Worm (Caenorhabditis elegans) whole organism, L1 larva: ENCODE data around the gene egl-13.

Experiments used
- aha-1 ChIP-seq: fragments of 150-350 bp; optimal IDR thresholded peaks from 2 replicates; lab custom pipeline; 2014; ENCODE audit warnings: missing biosample characterization, missing genetic modification characterization
- alr-1 ChIP-seq: fragments of 200-800 bp; sonication (Bioruptor generic); optimal IDR thresholded peaks from 2 replicates; lab custom pipeline; 2018; ENCODE audit warnings: borderline replicate concordance, mild to moderate bottlenecking, missing genetic modification characterization, missing compliant biosample characterization
- ama-1 ChIP-seq: fragments of 150-350 bp; optimal IDR thresholded peaks from 2 replicates; lab custom pipeline; 2014
- blmp-1 ChIP-seq: fragments of 150-350 bp; optimal IDR thresholded peaks from 2 replicates; lab custom pipeline; 2014; ENCODE audit warnings: missing biosample characterization, missing genetic modification characterization
- ceh-63 ChIP-seq: fragments of 200-800 bp; sonication (Bioruptor generic); optimal IDR thresholded peaks from 2 replicates; lab custom pipeline; 2018; ENCODE audit warnings: mild to moderate bottlenecking, missing genetic modification characterization, missing compliant biosample characterization
- ceh-82 ChIP-seq, 3 experiments: fragments of 150-350 bp in 1 of 3; sonication (generic microtip) in 2 of 3; optimal IDR thresholded peaks; 2 replicates each; lab custom pipeline; 2014 to 2017; ENCODE audit warnings: missing biosample characterization in 3 of 3, missing genetic modification characterization in 3 of 3
- ceh-88 ChIP-seq: fragments of 200-800 bp; sonication (Bioruptor generic); IDR thresholded peaks from 2 replicates; pipeline ENCODE4 v1.3.6; 2022; ENCODE audit warnings: missing genetic modification characterization, missing compliant biosample characterization
- ces-1 ChIP-seq: fragments of 150-350 bp; optimal IDR thresholded peaks from 2 replicates; lab custom pipeline; 2014; ENCODE audit warnings: missing biosample characterization, missing genetic modification reagents, missing genetic modification characterization
- dpl-1 ChIP-seq, 3 experiments: fragments of 150-350 bp in 2 of 3; sonication (generic microtip) in 1 of 3; optimal IDR thresholded peaks; 2 replicates each; lab custom pipeline; 2014 to 2017; ENCODE audit warnings: missing biosample characterization in 3 of 3, missing genetic modification characterization in 3 of 3, missing genetic modification reagents in 3 of 3
- efl-1 ChIP-seq, 4 experiments: fragments of 150-350 bp; optimal IDR thresholded peaks in 3 of 4; peaks in 1 of 4; 1 replicate in 1 of 4; 2 replicates in 3 of 4; lab custom pipeline; 2014; ENCODE audit warnings: missing biosample characterization in 2 of 4, missing genetic modification characterization in 2 of 4, missing genetic modification reagents in 2 of 4
- efl-3 ChIP-seq: fragments of 200-800 bp; sonication (Bioruptor generic); optimal IDR thresholded peaks from 2 replicates; lab custom pipeline; 2018; ENCODE audit warnings: mild to moderate bottlenecking, missing genetic modification characterization, missing compliant biosample characterization
- egl-13 ChIP-seq: sonication (generic microtip); optimal IDR thresholded peaks from 2 replicates; lab custom pipeline; 2016; ENCODE audit warnings: missing genotype, missing genetic modification reagents, missing genetic modification characterization, missing compliant biosample characterization
- elt-2 ChIP-seq: sonication (generic microtip); optimal IDR thresholded peaks from 2 replicates; lab custom pipeline; 2016; ENCODE audit warnings: missing genetic modification characterization, mild to moderate bottlenecking, inconsistent platforms, missing compliant biosample characterization, missing genetic modification reagents
- elt-3 ChIP-seq, 6 experiments: fragments of 150-350 bp in 1 of 6; sonication (generic microtip); optimal IDR thresholded peaks; 2 replicates each; lab custom pipeline; 2017 to 2018; ENCODE audit warnings: missing biosample characterization in 6 of 6, missing genetic modification characterization in 6 of 6, inconsistent platforms in 1 of 6
- fkh-10 ChIP-seq: sonication (generic microtip); optimal IDR thresholded peaks from 2 replicates; lab custom pipeline; 2017; ENCODE audit warnings: missing biosample characterization, missing genetic modification reagents, missing genetic modification characterization
- fkh-4 ChIP-seq: sonication (generic microtip); optimal IDR thresholded peaks from 2 replicates; lab custom pipeline; 2016; ENCODE audit warnings: missing compliant biosample characterization, missing genetic modification characterization, borderline replicate concordance
- fkh-8 ChIP-seq: sonication (generic microtip); optimal IDR thresholded peaks from 2 replicates; lab custom pipeline; 2016; ENCODE audit warnings: mild to moderate bottlenecking, missing genetic modification characterization, missing compliant biosample characterization
- hlh-17 ChIP-seq: fragments of 200-800 bp; sonication (Bioruptor generic); optimal IDR thresholded peaks from 2 replicates; lab custom pipeline; 2018; ENCODE audit warnings: missing genetic modification characterization, mild to moderate bottlenecking, missing compliant biosample characterization, moderate library complexity, borderline replicate concordance
- hpl-2 ChIP-seq: fragments of 150-350 bp; optimal IDR thresholded peaks from 2 replicates; lab custom pipeline; 2014; ENCODE audit warnings: missing biosample characterization, missing genetic modification reagents, missing genetic modification characterization
- irx-1 ChIP-seq: sonication (generic microtip); optimal IDR thresholded peaks from 2 replicates; lab custom pipeline; 2016; ENCODE audit warnings: missing genetic modification characterization, missing compliant biosample characterization
- jun-1 ChIP-seq: fragments of 150-350 bp; optimal IDR thresholded peaks from 2 replicates; lab custom pipeline; 2014; ENCODE audit warnings: missing biosample characterization, missing genetic modification reagents, missing genetic modification characterization
- lin-35 ChIP-seq, 2 experiments: fragments of 150-350 bp; optimal IDR thresholded peaks; 2 replicates each; lab custom pipeline; 2014; ENCODE audit warnings: missing biosample characterization in 2 of 2, missing genetic modification characterization in 2 of 2, missing genetic modification reagents in 2 of 2
- mab-9 ChIP-seq: fragments of 200-800 bp; sonication (Bioruptor generic); IDR thresholded peaks from 2 replicates; pipeline ENCODE4 v1.3.6; 2022; ENCODE audit warnings: missing genetic modification reagents, missing genetic modification characterization, missing compliant biosample characterization
- mdl-1 ChIP-seq, 2 experiments: fragments of 150-350 bp; optimal IDR thresholded peaks; 2 replicates each; lab custom pipeline; 2014 to 2017; ENCODE audit warnings: missing biosample characterization in 2 of 2, missing genetic modification characterization in 2 of 2, inconsistent platforms in 1 of 2
- mep-1 ChIP-seq: fragments of 150-350 bp; optimal IDR thresholded peaks from 2 replicates; lab custom pipeline; 2014; ENCODE audit warnings: missing biosample characterization, missing genetic modification characterization
- nhr-12 ChIP-seq: sonication (generic microtip); optimal IDR thresholded peaks from 2 replicates; lab custom pipeline; 2017; ENCODE audit warnings: missing biosample characterization, missing genetic modification characterization
- nhr-19 ChIP-seq: fragments of 200-800 bp; sonication (Bioruptor generic); conservative IDR thresholded peaks from 2 replicates; pipeline ENCODE4 v1.3.6; 2022; ENCODE audit warnings: missing genetic modification characterization, missing compliant biosample characterization
- nhr-237 ChIP-seq: fragments of 150-350 bp; optimal IDR thresholded peaks from 2 replicates; lab custom pipeline; 2014; ENCODE audit warnings: missing biosample characterization, missing genetic modification characterization
- nhr-71 ChIP-seq: sonication (generic microtip); optimal IDR thresholded peaks from 2 replicates; lab custom pipeline; 2016; ENCODE audit warnings: mild to moderate bottlenecking, missing genetic modification characterization, moderate library complexity, missing compliant biosample characterization
- nhr-77 ChIP-seq: fragments of 150-350 bp; optimal IDR thresholded peaks from 2 replicates; lab custom pipeline; 2014; ENCODE audit warnings: missing biosample characterization, missing genetic modification characterization
- nhr-84 ChIP-seq: sonication (generic microtip); optimal IDR thresholded peaks from 2 replicates; lab custom pipeline; 2017; ENCODE audit warnings: missing biosample characterization, missing genetic modification characterization
- pax-3 ChIP-seq: fragments of 200-800 bp; sonication (Bioruptor generic); optimal IDR thresholded peaks from 2 replicates; lab custom pipeline; 2018; ENCODE audit warnings: mild to moderate bottlenecking, missing genetic modification characterization, moderate library complexity, missing compliant biosample characterization
- rnt-1 ChIP-seq: sonication (generic microtip); optimal IDR thresholded peaks from 2 replicates; lab custom pipeline; 2016; ENCODE audit warnings: mild to moderate bottlenecking, missing genetic modification characterization, moderate library complexity, missing compliant biosample characterization
- snu-23 ChIP-seq: sonication (generic microtip); optimal IDR thresholded peaks from 2 replicates; lab custom pipeline; 2016; ENCODE audit warnings: missing genetic modification characterization, missing compliant biosample characterization
- sox-4 ChIP-seq: sonication (generic microtip); optimal IDR thresholded peaks from 2 replicates; lab custom pipeline; 2016; ENCODE audit warnings: missing genetic modification characterization, missing compliant biosample characterization
- sptf-1 ChIP-seq: fragments of 150-350 bp; optimal IDR thresholded peaks from 2 replicates; lab custom pipeline; 2014; ENCODE audit warnings: missing biosample characterization, missing genetic modification characterization
- sup-37 ChIP-seq: fragments of 200-800 bp; sonication (Bioruptor generic); optimal IDR thresholded peaks from 2 replicates; lab custom pipeline; 2018; ENCODE audit warnings: mild to moderate bottlenecking, missing genetic modification characterization, missing compliant biosample characterization
- tbx-2 ChIP-seq: sonication (generic microtip); optimal IDR thresholded peaks from 2 replicates; lab custom pipeline; 2016; ENCODE audit warnings: missing genetic modification characterization, missing compliant biosample characterization
- unc-30 ChIP-seq: sonication (generic microtip); optimal IDR thresholded peaks from 2 replicates; lab custom pipeline; 2017; ENCODE audit warnings: missing biosample characterization, missing genetic modification characterization
- unc-62 ChIP-seq: fragments of 150-350 bp; optimal IDR thresholded peaks from 2 replicates; lab custom pipeline; 2014; ENCODE audit warnings: missing biosample characterization, missing genetic modification reagents, missing genetic modification characterization
- unc-86 ChIP-seq: sonication (generic microtip); optimal IDR thresholded peaks from 2 replicates; lab custom pipeline; 2016; ENCODE audit warnings: missing genetic modification characterization, missing compliant biosample characterization
- xbp-1 ChIP-seq: sonication (generic microtip); optimal IDR thresholded peaks from 2 replicates; lab custom pipeline; 2016; ENCODE audit warnings: missing genetic modification characterization, missing compliant biosample characterization
- ztf-11 ChIP-seq, 2 experiments: sonication (generic microtip); optimal IDR thresholded peaks; 2 replicates each; lab custom pipeline; 2016 to 2017; ENCODE audit warnings: missing genetic modification characterization in 2 of 2, missing biosample characterization in 1 of 2, missing compliant biosample characterization in 1 of 2
- ztf-4 ChIP-seq: fragments of 150-350 bp; optimal IDR thresholded peaks from 2 replicates; lab custom pipeline; 2014; ENCODE audit warnings: missing biosample characterization, missing genetic modification characterization

The egl-13 gene

DNA sequence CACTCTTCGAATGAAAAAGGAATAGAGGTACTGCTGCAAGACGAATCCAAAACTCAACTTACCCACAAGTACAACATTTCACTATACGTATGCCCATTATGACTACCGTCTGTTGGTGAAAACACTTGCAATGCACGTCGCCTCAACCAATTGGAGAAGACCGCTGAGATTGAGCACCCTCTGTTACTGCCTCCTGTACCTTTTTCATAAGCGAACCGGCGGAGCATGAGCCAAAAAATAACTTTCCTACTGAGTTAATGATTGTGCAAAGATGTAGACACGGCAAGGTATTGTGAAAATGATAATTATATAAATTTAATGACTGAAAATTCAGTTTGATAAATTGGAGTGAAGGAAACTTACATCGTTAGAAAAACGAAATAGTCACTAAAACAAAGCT, 25.4 kb downstream of the egl-13 start:
- TF ChIP-seq alr-1 (tag; lab: Kevin White, UChicago), result no peak
- TF ChIP-seq ceh-63 (GFP tag; lab: Kevin White, UChicago), result no peak
- no peak for TF ChIP-seq hlh-17 (GFP tag; lab: Kevin White, UChicago)
- no peak for TF ChIP-seq mep-1 (tag; lab: Kevin White, UChicago)
- TF ChIP-seq aha-1, result no peak
- TF ChIP-seq ceh-88 (GFP tag; lab: Robert Waterston, UW), result no peak

DNA sequence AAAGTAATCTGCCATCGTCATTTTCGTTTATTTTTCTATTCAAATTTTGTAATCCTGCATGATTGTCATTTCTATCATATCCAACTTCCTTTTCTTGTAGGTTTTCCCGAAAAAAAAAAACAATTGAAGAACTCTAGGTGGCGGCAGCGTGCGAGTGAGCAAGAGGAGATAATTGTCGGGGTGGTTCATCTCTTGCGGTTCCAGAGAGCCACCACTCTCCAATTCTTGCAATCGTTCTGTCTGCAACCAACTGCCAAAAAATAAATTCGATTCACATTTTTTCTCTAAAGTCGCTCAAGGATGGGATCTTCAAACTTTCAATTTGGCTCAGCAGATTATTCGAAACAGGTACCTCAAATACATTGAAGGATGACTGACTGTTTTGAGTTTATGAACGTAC, 28.5 kb downstream of the egl-13 start, which contains the start of gene W01C8.1:
W01C8.1 (plus strand) TSS at position 301 of the 400 bp plus-strand sequence.
- no peak for TF ChIP-seq nhr-19 (GFP tag; lab: Robert Waterston, UW)
- TF ChIP-seq efl-1 (optimal IDR thresholded peaks at IDR 0.05; lab: Kevin White, UChicago), result no peak
- TF ChIP-seq efl-1 (GFP tag; optimal IDR thresholded peaks at IDR 0.05 in 1 of 2; lab: Kevin White, UChicago), result peak in 1 of 2 experiments; percentile 40

DNA sequence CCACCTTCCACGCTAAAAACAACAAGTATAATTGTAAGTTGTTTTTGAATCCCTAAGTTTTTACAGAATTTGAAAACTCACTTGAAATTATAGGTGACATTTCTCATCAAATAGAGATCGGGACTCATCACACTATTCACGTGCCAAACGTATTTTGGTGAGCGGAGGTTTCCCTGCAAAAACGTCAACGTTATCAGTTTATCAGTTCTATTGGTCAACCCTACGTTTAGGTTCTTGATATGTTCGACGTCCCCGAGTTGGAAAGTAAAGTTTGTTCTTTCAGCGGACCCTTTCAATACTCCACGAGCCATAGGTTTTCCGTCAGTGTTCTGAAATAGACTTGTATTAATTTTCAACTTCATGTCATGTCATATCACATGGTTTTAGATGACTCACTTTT, 31.8 kb downstream of the egl-13 start:
- TF ChIP-seq elt-2 (tag; lab: Kevin White, UChicago), result peak; percentile 2
- TF ChIP-seq nhr-237 (tag; lab: Kevin White, UChicago), result no peak
- TF ChIP-seq lin-35 (GFP tag; optimal IDR thresholded peaks at IDR 0.05; lab: Kevin White, UChicago), result peak in 1 of 2 experiments; percentile 12
- no peak for TF ChIP-seq unc-30 (tag; lab: Kevin White, UChicago)
- no peak for TF ChIP-seq efl-1 (optimal IDR thresholded peaks at IDR 0.05; lab: Kevin White, UChicago)
- peak in 1 of 2 experiments; percentile 90 for TF ChIP-seq efl-1 (GFP tag; optimal IDR thresholded peaks at IDR 0.05 in 1 of 2; lab: Kevin White, UChicago)
- peak; percentile 2 for TF ChIP-seq nhr-71

DNA sequence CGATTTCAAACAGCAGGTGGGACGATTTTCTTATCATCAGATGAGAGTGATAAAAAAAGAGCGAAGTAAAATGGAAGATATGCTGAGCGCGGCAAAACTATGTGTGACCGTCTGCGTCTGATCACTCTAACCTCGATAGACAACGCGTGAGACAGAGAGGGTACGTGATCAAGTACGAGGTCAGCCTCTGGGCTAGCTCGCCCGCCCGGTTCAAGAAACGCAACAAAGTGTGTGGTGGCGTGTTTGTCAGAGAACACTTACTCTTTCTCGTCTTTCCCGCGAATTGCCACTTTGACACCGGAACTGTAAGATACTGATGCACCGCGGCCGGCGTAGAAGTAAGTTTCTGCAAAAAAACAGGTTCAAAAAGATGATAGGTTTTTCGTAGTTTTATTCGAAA, 32.6 kb downstream of the egl-13 start:
- TF ChIP-seq nhr-19 (GFP tag; lab: Robert Waterston, UW) (peak; percentile 66), nhr-12 (no peak), unc-86 (tag; lab: Kevin White, UChicago) (no peak), nhr-71 (peak; percentile 78), sptf-1 (tag; lab: Kevin White, UChicago) (no peak), ama-1 (lab: Kevin White, UChicago) (no peak), fkh-4 (tag; lab: Kevin White, UChicago) (no peak), dpl-1 (GFP tag; optimal IDR thresholded peaks at IDR 0.05; lab: Kevin White, UChicago) (peak in 1 of 3 experiments; percentile 18), nhr-77 (peak; percentile 49), xbp-1 (tag; lab: Kevin White, UChicago) (peak; percentile 31), unc-30 (tag; lab: Kevin White, UChicago) (no peak), fkh-10 (GFP tag; lab: Kevin White, UChicago) (no peak), unc-62 (GFP tag; lab: Kevin White, UChicago) (no peak), mdl-1 (tag; optimal IDR thresholded peaks at IDR 0.05; lab: Kevin White, UChicago) (peak in 1 of 2 experiments; percentile 77), elt-3 (tag; optimal IDR thresholded peaks at IDR 0.05; lab: Kevin White, UChicago) (peak; percentile 2 to 77 (median 38)), sup-37 (GFP tag; lab: Kevin White, UChicago) (no peak), pax-3 (no peak), ztf-4 (tag; lab: Kevin White, UChicago) (no peak), efl-3 (GFP tag; lab: Kevin White, UChicago) (no peak), blmp-1 (tag; lab: Kevin White, UChicago) (peak; percentile 32), elt-2 (tag; lab: Kevin White, UChicago) (peak; percentile 81), ceh-82 (tag; optimal IDR thresholded peaks at IDR 0.05; lab: Kevin White, UChicago) (peak in 1 of 3 experiments; percentile 38), aha-1 (no peak), irx-1 (tag; lab: Kevin White, UChicago) (no peak), lin-35 (GFP tag; optimal IDR thresholded peaks at IDR 0.05; lab: Kevin White, UChicago) (peak in 1 of 2 experiments; percentile 63), nhr-84 (tag; lab: Kevin White, UChicago) (no peak), hpl-2 (GFP tag; lab: Kevin White, UChicago) (no peak), fkh-8 (tag; lab: Kevin White, UChicago) (no peak), ztf-11 (tag; optimal IDR thresholded peaks at IDR 0.05; lab: Kevin White, UChicago) (no peak), jun-1 (tag; lab: Kevin White, UChicago) (no peak), mep-1 (tag; lab: Kevin White, UChicago) (no peak), tbx-2 (tag; lab: Kevin White, UChicago) (peak; percentile 60), mab-9 (GFP tag; lab: Robert Waterston, UW) (no peak), nhr-237 (tag; lab: Kevin White, UChicago) (peak; percentile 10), ces-1 (no peak), rnt-1 (tag; lab: Kevin White, UChicago) (peak; percentile 51), snu-23 (GFP tag; lab: Kevin White, UChicago) (peak; percentile 71), egl-13 (tag; lab: Kevin White, UChicago) (no peak), sox-4 (tag; lab: Kevin White, UChicago) (no peak)
